Worm (Caenorhabditis elegans): ENCODE measurements around the gene H39E23.2.

The H39E23.2 gene

ce11 chrV:14120674-14121073 lies 10.5 kb downstream of the H39E23.2 start:
- TF ChIP-seq lsy-2 (tag; optimal IDR thresholded peaks at IDR 0.05) (no peak), sem-4 (tag; optimal IDR thresholded peaks at IDR 0.05) (no peak), nhr-237 (tag; optimal IDR thresholded peaks at IDR 0.05) (no peak), fos-1 (tag; optimal IDR thresholded peaks at IDR 0.05) (no peak), nhr-25 (tag; optimal IDR thresholded peaks at IDR 0.05) (no peak), unc-39 (tag; optimal IDR thresholded peaks at IDR 0.05) (no peak), nhr-129 (tag; optimal IDR thresholded peaks at IDR 0.05) (no peak), elt-3 (tag; optimal IDR thresholded peaks at IDR 0.05) (no peak), lin-11 (tag; optimal IDR thresholded peaks at IDR 0.05) (no peak), nhr-77 (tag; optimal IDR thresholded peaks at IDR 0.05) (no peak), elt-1 (tag; optimal IDR thresholded peaks at IDR 0.05) (no peak), Y55F3AM.14 (GFP tag; optimal IDR thresholded peaks at IDR 0.05) (no peak), crh-2 (tag; optimal IDR thresholded peaks at IDR 0.05) (no peak), snpc-4 (tag; optimal IDR thresholded peaks at IDR 0.05) (no peak), C34F6.9 (tag; optimal IDR thresholded peaks at IDR 0.05) (no peak), gmeb-1 (tag; optimal IDR thresholded peaks at IDR 0.05) (no peak), ZK546.5 (tag; optimal IDR thresholded peaks at IDR 0.05) (no peak), sma-9 (GFP tag; optimal IDR thresholded peaks at IDR 0.05) (no peak), sma-9 (tag; optimal IDR thresholded peaks at IDR 0.05) (no peak), nhr-10 (tag; optimal IDR thresholded peaks at IDR 0.05) (no peak), alr-1 (tag; optimal IDR thresholded peaks at IDR 0.05) (no peak)

- TF ChIP-seq blmp-1 (tag; optimal IDR thresholded peaks at IDR 0.05; ENCODE audit: insufficient read depth), result no peak
- TF ChIP-seq ztf-1 (GFP tag; conservative IDR thresholded peaks at IDR 0.05), result no peak
- TF ChIP-seq unc-39 (tag; optimal IDR thresholded peaks at IDR 0.05), result no peak
- TF ChIP-seq nhr-12 (tag; optimal IDR thresholded peaks at IDR 0.05), result no peak
- TF ChIP-seq lsy-2 (tag; optimal IDR thresholded peaks at IDR 0.05), result no peak
- TF ChIP-seq lin-11 (tag; optimal IDR thresholded peaks at IDR 0.05), result no peak
- no peak for TF ChIP-seq lin-39 (tag; optimal IDR thresholded peaks at IDR 0.05)
- TF ChIP-seq elt-1 (tag; optimal IDR thresholded peaks at IDR 0.05), result no peak
- TF ChIP-seq C34F6.9 (tag; optimal IDR thresholded peaks at IDR 0.05), result no peak
- TF ChIP-seq egl-27 (tag; optimal IDR thresholded peaks at IDR 0.05), result no peak
- TF ChIP-seq skn-1 (tag; optimal IDR thresholded peaks at IDR 0.05), result no peak
- no peak for TF ChIP-seq sem-4 (tag; optimal IDR thresholded peaks at IDR 0.05)
- no peak for TF ChIP-seq nhr-23 (tag; optimal IDR thresholded peaks at IDR 0.05)
- TF ChIP-seq ama-1 (optimal IDR thresholded peaks at IDR 0.05), result no peak
- TF ChIP-seq ZK546.5 (tag; optimal IDR thresholded peaks at IDR 0.05), result no peak
- TF ChIP-seq dmd-4 (tag; optimal IDR thresholded peaks at IDR 0.05), result no peak
- TF ChIP-seq sma-3 (GFP tag; optimal IDR thresholded peaks at IDR 0.05), result no peak
- TF ChIP-seq Y55F3AM.14 (GFP tag; optimal IDR thresholded peaks at IDR 0.05), result no peak
Measured at ce11 chrV:14123176-14123575, 13.0 kb downstream of the H39E23.2 start.

ce11 chrV:14126341-14126924 lies 16.3 kb downstream of the H39E23.2 start:
- TF ChIP-seq nhr-129 (tag; optimal IDR thresholded peaks at IDR 0.05), result peak; percentile 17
- no peak for TF ChIP-seq blmp-1 (tag; optimal IDR thresholded peaks at IDR 0.05; ENCODE audit: insufficient read depth)

- TF ChIP-seq lin-39 (tag; optimal IDR thresholded peaks at IDR 0.05) (no peak), fos-1 (tag; optimal IDR thresholded peaks at IDR 0.05) (peak; percentile 52), nhr-129 (tag; optimal IDR thresholded peaks at IDR 0.05) (peak; percentile 18)
Measured at ce11 chrV:14127834-14128233, 17.7 kb downstream of the H39E23.2 start.

- peak; percentile 3 for TF ChIP-seq Y55F3AM.14 (GFP tag; optimal IDR thresholded peaks at IDR 0.05)
- TF ChIP-seq mbf-1 (tag; optimal IDR thresholded peaks at IDR 0.05), result no peak
Measured at ce11 chrV:14128858-14129257, 18.7 kb downstream of the H39E23.2 start.

ce11 chrV:14130226-14130625 lies 20.1 kb downstream of the H39E23.2 start:
- TF ChIP-seq ZK546.5 (tag; optimal IDR thresholded peaks at IDR 0.05) (no peak), nhr-12 (tag; optimal IDR thresholded peaks at IDR 0.05) (no peak), nhr-237 (tag; optimal IDR thresholded peaks at IDR 0.05) (no peak), Y55F3AM.14 (GFP tag; optimal IDR thresholded peaks at IDR 0.05) (no peak), peb-1 (tag; optimal IDR thresholded peaks at IDR 0.05) (no peak), unc-55 (GFP tag; optimal IDR thresholded peaks at IDR 0.05) (no peak), R02D3.7 (tag; optimal IDR thresholded peaks at IDR 0.05) (no peak), F13H6.1 (tag; optimal IDR thresholded peaks at IDR 0.05) (no peak), elt-1 (tag; optimal IDR thresholded peaks at IDR 0.05) (no peak), gmeb-1 (tag; optimal IDR thresholded peaks at IDR 0.05) (no peak), zag-1 (tag; optimal IDR thresholded peaks at IDR 0.05) (no peak)

Data from whole organism, L2 larva.